Worm (Caenorhabditis elegans) whole organism, late embryonic: ENCODE results near the gene F47C12.6.

Experiments
- Y22D7AL.16 ChIP-seq: sonication (generic microtip); optimal IDR thresholded peaks from 2 replicates; lab custom pipeline; 2016; ENCODE audit warnings: missing genetic modification characterization, missing compliant biosample characterization
- ceh-45 ChIP-seq: fragments of 200-800 bp; sonication (Bioruptor generic); IDR thresholded peaks from 2 replicates; pipeline ENCODE4 v1.3.6; 2022; ENCODE audit warnings: missing genetic modification reagents, missing genetic modification characterization, missing compliant biosample characterization
- ceh-9 ChIP-seq: sonication (generic microtip); optimal IDR thresholded peaks from 2 replicates; lab custom pipeline; 2016; ENCODE audit warnings: mild to moderate bottlenecking, missing genetic modification characterization, inconsistent platforms, missing compliant biosample characterization
- gmeb-2 ChIP-seq: sonication (generic microtip); optimal IDR thresholded peaks from 2 replicates; lab custom pipeline; 2016; ENCODE audit warnings: missing genetic modification characterization, inconsistent platforms, missing compliant biosample characterization
- lim-6 ChIP-seq: sonication (generic microtip); optimal IDR thresholded peaks from 2 replicates; lab custom pipeline; 2016; ENCODE audit warnings: missing genetic modification characterization, missing compliant biosample characterization
- nhr-11 ChIP-seq: fragments of 150-350 bp; optimal IDR thresholded peaks from 2 replicates; lab custom pipeline; 2014; ENCODE audit warnings: missing biosample characterization, missing genetic modification characterization
- sox-2 ChIP-seq: fragments of 200-800 bp; sonication (Bioruptor generic); IDR thresholded peaks from 2 replicates; pipeline ENCODE4 v1.3.6; 2022; ENCODE audit warnings: missing genetic modification reagents, missing genetic modification characterization, missing compliant biosample characterization
- sox-4 ChIP-seq: sonication (generic microtip); optimal IDR thresholded peaks from 2 replicates; lab custom pipeline; 2017; ENCODE audit warnings: mild to moderate bottlenecking, missing genetic modification characterization, inconsistent platforms, missing compliant biosample characterization

DNA sequence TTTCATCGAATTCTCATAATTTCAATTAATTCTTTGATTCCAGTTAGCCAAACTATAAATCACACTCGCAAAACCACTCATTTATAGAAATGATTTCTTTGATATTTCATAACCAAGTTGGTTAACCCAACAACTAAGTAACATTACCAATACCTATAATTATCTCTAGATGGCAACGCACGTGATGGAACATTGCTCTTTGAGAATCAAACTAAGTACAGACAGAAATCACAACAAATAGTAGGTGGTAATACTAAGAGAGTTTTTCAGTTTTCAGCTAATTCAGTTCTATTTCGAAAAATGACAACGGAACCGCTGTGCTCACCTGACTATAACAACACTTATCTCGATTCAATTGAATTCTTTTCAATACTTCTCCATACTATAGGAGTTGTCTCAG, 11.6 kb downstream of the F47C12.6 start, which contains the start of gene srh-223:
- TF ChIP-seq lim-6 (tag; lab: Kevin White, UChicago), result no peak
- no peak for TF ChIP-seq Y22D7AL.16 (tag; lab: Kevin White, UChicago)
- no peak for TF ChIP-seq ceh-45
- no peak for TF ChIP-seq gmeb-2 (tag; lab: Kevin White, UChicago)
- TF ChIP-seq ceh-9 (tag; lab: Kevin White, UChicago), result no peak
- no peak for TF ChIP-seq sox-4 (tag; lab: Kevin White, UChicago)
- TF ChIP-seq nhr-11, result no peak
- TF ChIP-seq sox-2 (GFP tag; lab: Robert Waterston, UW), result no peak
